Worm (Caenorhabditis elegans): ENCODE data around the gene srx-23.

DNA sequence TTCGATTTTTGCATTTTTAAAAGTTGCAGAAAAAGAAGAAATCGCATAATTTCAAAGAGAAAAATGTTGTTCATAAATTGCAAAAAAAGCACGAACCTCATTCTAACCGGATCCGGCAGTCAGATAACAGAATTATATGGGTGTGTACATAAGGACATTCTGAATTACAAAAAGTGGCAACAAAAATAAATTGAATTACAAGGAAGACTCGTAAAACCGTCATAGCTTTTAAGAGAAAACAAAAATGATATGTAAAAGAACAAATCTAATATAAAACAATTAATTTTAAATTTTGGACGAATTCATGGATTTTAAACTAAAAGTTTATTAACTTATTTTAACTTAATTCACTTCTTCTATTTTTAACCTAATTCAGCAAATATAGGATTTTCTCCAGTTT is 21.9 kb upstream of the srx-23 start, which contains the start of gene F31F4.17:
- no peak for TF ChIP-seq mdl-1 (tag; optimal IDR thresholded peaks at IDR 0.05)
- no peak for TF ChIP-seq rnt-1 (tag; optimal IDR thresholded peaks at IDR 0.05)
- TF ChIP-seq pqm-1 (tag; optimal IDR thresholded peaks at IDR 0.05): no peak
- TF ChIP-seq lsy-2 (tag; optimal IDR thresholded peaks at IDR 0.05): no peak
- TF ChIP-seq nhr-11 (tag; optimal IDR thresholded peaks at IDR 0.05): no peak
- TF ChIP-seq fos-1 (tag; optimal IDR thresholded peaks at IDR 0.05): no peak
- TF ChIP-seq ztf-11 (tag; optimal IDR thresholded peaks at IDR 0.05): no peak
- TF ChIP-seq zag-1 (tag; optimal IDR thresholded peaks at IDR 0.05): no peak
- no peak for TF ChIP-seq sptf-1 (tag; optimal IDR thresholded peaks at IDR 0.05)
- TF ChIP-seq snpc-4 (tag; optimal IDR thresholded peaks at IDR 0.05): no peak
- no peak for TF ChIP-seq aha-1 (tag; optimal IDR thresholded peaks at IDR 0.05)
- TF ChIP-seq lin-39 (tag; optimal IDR thresholded peaks at IDR 0.05): no peak
